Worm (Caenorhabditis elegans) whole organism, L1 larva: ENCODE results near the gene nsun-5.
A peak's percentile ranks its signal among the peaks of the same experiment; 100 is the strongest.

Experiments
- C04F5.9 ChIP-seq: sonication (generic microtip); optimal IDR thresholded peaks from 2 replicates; lab custom pipeline; 2016; ENCODE audit warnings: missing genetic modification characterization, missing compliant biosample characterization
- C34B4.2 ChIP-seq: sonication (generic microtip); optimal IDR thresholded peaks from 2 replicates; lab custom pipeline; 2017; ENCODE audit warnings: mild to moderate bottlenecking, missing genetic modification characterization, missing compliant biosample characterization
- Y116A8C.19 ChIP-seq: sonication (generic microtip); optimal IDR thresholded peaks from 2 replicates; lab custom pipeline; 2016; ENCODE audit warnings: missing compliant biosample characterization, missing genetic modification characterization, borderline replicate concordance
- aha-1 ChIP-seq: fragments of 150-350 bp; optimal IDR thresholded peaks from 2 replicates; lab custom pipeline; 2014; ENCODE audit warnings: missing biosample characterization, missing genetic modification characterization
- blmp-1 ChIP-seq: fragments of 150-350 bp; optimal IDR thresholded peaks from 2 replicates; lab custom pipeline; 2014; ENCODE audit warnings: missing biosample characterization, missing genetic modification characterization
- ceh-63 ChIP-seq: fragments of 200-800 bp; sonication (Bioruptor generic); optimal IDR thresholded peaks from 2 replicates; lab custom pipeline; 2018; ENCODE audit warnings: mild to moderate bottlenecking, missing genetic modification characterization, missing compliant biosample characterization
- ces-1 ChIP-seq: fragments of 150-350 bp; optimal IDR thresholded peaks from 2 replicates; lab custom pipeline; 2014; ENCODE audit warnings: missing biosample characterization, missing genetic modification reagents, missing genetic modification characterization
- dsc-1 ChIP-seq: sonication (generic microtip); optimal IDR thresholded peaks from 2 replicates; lab custom pipeline; 2016; ENCODE audit warnings: mild to moderate bottlenecking, missing genetic modification characterization, missing compliant biosample characterization
- efl-1 ChIP-seq, 4 experiments: fragments of 150-350 bp; optimal IDR thresholded peaks in 3 of 4; peaks in 1 of 4; 1 replicate in 1 of 4; 2 replicates in 3 of 4; lab custom pipeline; 2014; ENCODE audit warnings: missing biosample characterization in 2 of 4, missing genetic modification characterization in 2 of 4, missing genetic modification reagents in 2 of 4
- efl-3 ChIP-seq: fragments of 200-800 bp; sonication (Bioruptor generic); optimal IDR thresholded peaks from 2 replicates; lab custom pipeline; 2018; ENCODE audit warnings: mild to moderate bottlenecking, missing genetic modification characterization, missing compliant biosample characterization
- egl-13 ChIP-seq: sonication (generic microtip); optimal IDR thresholded peaks from 2 replicates; lab custom pipeline; 2016; ENCODE audit warnings: missing genotype, missing genetic modification reagents, missing genetic modification characterization, missing compliant biosample characterization
- egl-27 ChIP-seq, 2 experiments: fragments of 150-350 bp in 1 of 2; sonication (generic microtip); optimal IDR thresholded peaks; 3 replicates each; lab custom pipeline; 2017 to 2018; ENCODE audit warnings: missing biosample characterization in 2 of 2, missing genetic modification characterization in 2 of 2, missing genetic modification reagents in 2 of 2
- fkh-10 ChIP-seq: sonication (generic microtip); optimal IDR thresholded peaks from 2 replicates; lab custom pipeline; 2017; ENCODE audit warnings: missing biosample characterization, missing genetic modification reagents, missing genetic modification characterization
- fkh-8 ChIP-seq: sonication (generic microtip); optimal IDR thresholded peaks from 2 replicates; lab custom pipeline; 2016; ENCODE audit warnings: mild to moderate bottlenecking, missing genetic modification characterization, missing compliant biosample characterization
- fos-1 ChIP-seq: fragments of 150-350 bp; optimal IDR thresholded peaks from 2 replicates; lab custom pipeline; 2014; ENCODE audit warnings: missing biosample characterization, missing genetic modification characterization
- grh-1 ChIP-seq: fragments of 200-800 bp; sonication (Bioruptor generic); IDR thresholded peaks from 2 replicates; pipeline ENCODE4 v1.3.6; 2022; ENCODE audit warnings: missing genetic modification reagents, missing genetic modification characterization, missing compliant biosample characterization
- hlh-17 ChIP-seq: fragments of 200-800 bp; sonication (Bioruptor generic); optimal IDR thresholded peaks from 2 replicates; lab custom pipeline; 2018; ENCODE audit warnings: missing genetic modification characterization, mild to moderate bottlenecking, missing compliant biosample characterization, moderate library complexity, borderline replicate concordance
- hpl-2 ChIP-seq: fragments of 150-350 bp; optimal IDR thresholded peaks from 2 replicates; lab custom pipeline; 2014; ENCODE audit warnings: missing biosample characterization, missing genetic modification reagents, missing genetic modification characterization
- irx-1 ChIP-seq: sonication (generic microtip); optimal IDR thresholded peaks from 2 replicates; lab custom pipeline; 2016; ENCODE audit warnings: missing genetic modification characterization, missing compliant biosample characterization
- isw-1 ChIP-seq: fragments of 200-800 bp; sonication (Bioruptor generic); IDR thresholded peaks from 2 replicates; pipeline ENCODE4 v1.3.6; 2022; ENCODE audit warnings: missing genetic modification characterization, missing compliant biosample characterization
- lin-13 ChIP-seq: fragments of 150-350 bp; optimal IDR thresholded peaks from 2 replicates; lab custom pipeline; 2014; ENCODE audit warnings: missing biosample characterization, missing genetic modification reagents, missing genetic modification characterization
- lin-14 ChIP-seq: fragments of 200-800 bp; sonication (Bioruptor generic); optimal IDR thresholded peaks from 2 replicates; lab custom pipeline; 2018; ENCODE audit warnings: mild to moderate bottlenecking, missing genetic modification characterization, moderate library complexity, missing compliant biosample characterization
- lin-35 ChIP-seq, 2 experiments: fragments of 150-350 bp; optimal IDR thresholded peaks; 2 replicates each; lab custom pipeline; 2014; ENCODE audit warnings: missing biosample characterization in 2 of 2, missing genetic modification characterization in 2 of 2, missing genetic modification reagents in 2 of 2
- lin-39 ChIP-seq: fragments of 150-350 bp; optimal IDR thresholded peaks from 2 replicates; lab custom pipeline; 2014; ENCODE audit warnings: missing biosample characterization, missing genetic modification reagents, missing genetic modification characterization
- lir-3 ChIP-seq: sonication (generic microtip); optimal IDR thresholded peaks from 2 replicates; lab custom pipeline; 2016; ENCODE audit warnings: mild to moderate bottlenecking, missing genetic modification characterization, moderate library complexity, missing compliant biosample characterization; ENCODE audit not compliant: poor library complexity
- mdl-1 ChIP-seq, 2 experiments: fragments of 150-350 bp; optimal IDR thresholded peaks; 2 replicates each; lab custom pipeline; 2014 to 2017; ENCODE audit warnings: missing biosample characterization in 2 of 2, missing genetic modification characterization in 2 of 2, inconsistent platforms in 1 of 2
- mef-2 ChIP-seq: fragments of 150-350 bp; optimal IDR thresholded peaks from 2 replicates; lab custom pipeline; 2014; ENCODE audit warnings: missing biosample characterization, missing genetic modification characterization
- nhr-11 ChIP-seq: fragments of 150-350 bp; optimal IDR thresholded peaks from 2 replicates; lab custom pipeline; 2014; ENCODE audit warnings: missing biosample characterization, missing genetic modification characterization
- nhr-47 ChIP-seq: sonication (generic microtip); optimal IDR thresholded peaks from 2 replicates; lab custom pipeline; 2016; ENCODE audit warnings: mild to moderate bottlenecking, missing genetic modification characterization, moderate library complexity, missing compliant biosample characterization
- nhr-71 ChIP-seq: sonication (generic microtip); optimal IDR thresholded peaks from 2 replicates; lab custom pipeline; 2016; ENCODE audit warnings: mild to moderate bottlenecking, missing genetic modification characterization, moderate library complexity, missing compliant biosample characterization
- nhr-76 ChIP-seq: sonication (generic microtip); optimal IDR thresholded peaks from 2 replicates; lab custom pipeline; 2017; ENCODE audit warnings: missing biosample characterization, missing genetic modification characterization
- nhr-77 ChIP-seq: fragments of 150-350 bp; optimal IDR thresholded peaks from 2 replicates; lab custom pipeline; 2014; ENCODE audit warnings: missing biosample characterization, missing genetic modification characterization
- nhr-84 ChIP-seq: sonication (generic microtip); optimal IDR thresholded peaks from 2 replicates; lab custom pipeline; 2017; ENCODE audit warnings: missing biosample characterization, missing genetic modification characterization
- nhr-90 ChIP-seq: sonication (generic microtip); optimal IDR thresholded peaks from 2 replicates; lab custom pipeline; 2016; ENCODE audit warnings: mild to moderate bottlenecking, missing genetic modification characterization, missing compliant biosample characterization; ENCODE audit not compliant: poor library complexity
- pax-3 ChIP-seq: fragments of 200-800 bp; sonication (Bioruptor generic); optimal IDR thresholded peaks from 2 replicates; lab custom pipeline; 2018; ENCODE audit warnings: mild to moderate bottlenecking, missing genetic modification characterization, moderate library complexity, missing compliant biosample characterization
- snpc-4 ChIP-seq: fragments of 150-350 bp; optimal IDR thresholded peaks from 2 replicates; lab custom pipeline; 2014; ENCODE audit warnings: missing biosample characterization, missing genetic modification characterization
- sox-4 ChIP-seq: sonication (generic microtip); optimal IDR thresholded peaks from 2 replicates; lab custom pipeline; 2016; ENCODE audit warnings: missing genetic modification characterization, missing compliant biosample characterization
- sptf-1 ChIP-seq: fragments of 150-350 bp; optimal IDR thresholded peaks from 2 replicates; lab custom pipeline; 2014; ENCODE audit warnings: missing biosample characterization, missing genetic modification characterization
- sup-37 ChIP-seq: fragments of 200-800 bp; sonication (Bioruptor generic); optimal IDR thresholded peaks from 2 replicates; lab custom pipeline; 2018; ENCODE audit warnings: mild to moderate bottlenecking, missing genetic modification characterization, missing compliant biosample characterization
- tbx-2 ChIP-seq: sonication (generic microtip); optimal IDR thresholded peaks from 2 replicates; lab custom pipeline; 2016; ENCODE audit warnings: missing genetic modification characterization, missing compliant biosample characterization
- unc-130 ChIP-seq: fragments of 150-350 bp; optimal IDR thresholded peaks from 2 replicates; lab custom pipeline; 2017; ENCODE audit warnings: missing biosample characterization, missing genetic modification characterization, inconsistent platforms
- unc-30 ChIP-seq: sonication (generic microtip); optimal IDR thresholded peaks from 2 replicates; lab custom pipeline; 2017; ENCODE audit warnings: missing biosample characterization, missing genetic modification characterization
- ztf-11 ChIP-seq, 2 experiments: sonication (generic microtip); optimal IDR thresholded peaks; 2 replicates each; lab custom pipeline; 2016 to 2017; ENCODE audit warnings: missing genetic modification characterization in 2 of 2, missing biosample characterization in 1 of 2, missing compliant biosample characterization in 1 of 2

The nsun-5 gene

DNA sequence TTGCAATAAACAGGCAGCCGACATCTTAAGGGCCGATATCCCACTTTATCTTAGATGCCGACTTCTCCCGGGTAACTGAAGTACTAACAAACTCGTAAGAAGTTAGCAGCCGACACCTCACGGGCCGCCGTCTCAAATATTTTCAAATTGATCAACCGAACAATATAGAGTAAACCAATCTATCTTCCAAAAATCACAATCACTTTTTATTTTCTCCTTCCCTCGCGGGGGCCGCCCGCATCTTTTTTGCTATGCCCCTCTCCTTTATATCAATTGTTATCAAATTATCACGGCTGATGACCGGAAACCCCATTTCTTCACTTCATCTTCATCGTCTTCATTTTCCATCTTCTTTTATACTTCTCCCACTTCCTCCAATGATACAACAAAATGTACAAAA is 40.7 kb upstream of the nsun-5 start (continued):
- no peak for TF ChIP-seq ceh-63 (GFP tag; lab: Kevin White, UChicago)
- no peak for TF ChIP-seq unc-130 (tag; lab: Kevin White, UChicago)
- peak; percentile 6 for TF ChIP-seq nhr-47 (tag; lab: Kevin White, UChicago)
- peak; percentile 39 for TF ChIP-seq lin-14 (GFP tag; lab: Kevin White, UChicago)
- TF ChIP-seq mdl-1 (tag; optimal IDR thresholded peaks at IDR 0.05; lab: Kevin White, UChicago): no peak
- peak; percentile 44 for TF ChIP-seq nhr-90 (tag; lab: Kevin White, UChicago)
- peak; percentile 79 for TF ChIP-seq blmp-1 (tag; lab: Kevin White, UChicago)
- TF ChIP-seq efl-3 (GFP tag; lab: Kevin White, UChicago): no peak
- no peak for TF ChIP-seq efl-1 (optimal IDR thresholded peaks at IDR 0.05; lab: Kevin White, UChicago)
- peak in 1 of 2 experiments; percentile 85 for TF ChIP-seq efl-1 (GFP tag; optimal IDR thresholded peaks at IDR 0.05 in 1 of 2; lab: Kevin White, UChicago)
- TF ChIP-seq tbx-2 (tag; lab: Kevin White, UChicago): peak; percentile 55
- TF ChIP-seq lin-13 (GFP tag; lab: Kevin White, UChicago): peak; percentile 9
- TF ChIP-seq pax-3 (tag; lab: Kevin White, UChicago): no peak

DNA sequence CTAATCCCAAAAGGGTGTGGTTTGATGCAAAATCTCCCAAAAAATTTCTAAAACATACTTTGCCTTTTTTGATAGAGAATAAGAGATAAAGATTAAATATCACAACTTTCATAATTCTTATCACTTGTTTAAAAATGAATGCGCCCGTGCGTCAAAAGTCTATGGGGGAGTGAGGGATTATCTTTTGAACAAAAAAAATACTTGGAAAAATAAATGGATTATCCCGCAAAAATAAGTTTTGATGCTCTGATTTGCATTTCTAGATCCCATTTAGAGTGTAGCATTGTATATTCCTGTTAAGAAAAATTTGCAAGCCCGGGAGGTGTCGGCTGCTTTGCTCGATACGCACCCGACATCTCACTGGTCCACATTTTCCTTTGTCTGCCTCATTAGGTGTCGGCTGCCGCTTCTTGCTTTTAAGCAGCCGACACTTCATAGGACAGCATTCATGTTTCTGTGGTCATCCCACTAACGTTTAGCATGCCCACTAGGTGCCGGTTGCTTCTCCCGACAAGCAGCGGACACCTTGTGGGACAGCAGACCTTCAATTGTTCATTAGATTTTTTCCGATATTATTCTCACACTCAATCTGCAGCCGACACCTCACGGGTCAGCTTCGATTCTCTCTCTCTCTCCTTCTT is 33.9 kb upstream of the nsun-5 start:
- TF ChIP-seq dsc-1: peak; percentile 88
- no peak for TF ChIP-seq mef-2 (tag; lab: Kevin White, UChicago)
- TF ChIP-seq sup-37 (GFP tag; lab: Kevin White, UChicago): no peak
- TF ChIP-seq nhr-84: no peak
- TF ChIP-seq nhr-77 (tag; lab: Kevin White, UChicago): no peak
- TF ChIP-seq fos-1 (tag; lab: Kevin White, UChicago): no peak
- no peak for TF ChIP-seq lin-39
- TF ChIP-seq grh-1 (GFP tag; lab: Robert Waterston, UW): no peak
- no peak for TF ChIP-seq nhr-11 (tag; lab: Kevin White, UChicago)
- no peak for TF ChIP-seq egl-13 (tag; lab: Kevin White, UChicago)
- peak; percentile 32 for TF ChIP-seq fkh-8 (tag; lab: Kevin White, UChicago)
- TF ChIP-seq pax-3 (tag; lab: Kevin White, UChicago): peak; percentile 9
- TF ChIP-seq Y116A8C.19: no peak
- TF ChIP-seq lin-35 (GFP tag; optimal IDR thresholded peaks at IDR 0.05; lab: Kevin White, UChicago): no peak
- TF ChIP-seq hpl-2: no peak
- TF ChIP-seq ztf-11 (tag; optimal IDR thresholded peaks at IDR 0.05; lab: Kevin White, UChicago): no peak
- no peak for TF ChIP-seq irx-1 (tag; lab: Kevin White, UChicago)
- TF ChIP-seq nhr-76 (tag; lab: Kevin White, UChicago): no peak
- no peak for TF ChIP-seq aha-1 (tag; lab: Kevin White, UChicago)
- no peak for TF ChIP-seq C34B4.2 (tag; lab: Kevin White, UChicago)
- TF ChIP-seq sox-4 (tag; lab: Kevin White, UChicago): peak; percentile 51
- TF ChIP-seq lir-3: no peak
- TF ChIP-seq C04F5.9 (tag; lab: Kevin White, UChicago): no peak
- TF ChIP-seq ces-1 (GFP tag; lab: Kevin White, UChicago): no peak
- no peak for TF ChIP-seq sptf-1 (tag; lab: Kevin White, UChicago)
- TF ChIP-seq ceh-63 (GFP tag; lab: Kevin White, UChicago): no peak

- TF ChIP-seq nhr-47 (tag; lab: Kevin White, UChicago) (peak; percentile 20), nhr-90 (tag; lab: Kevin White, UChicago) (no peak), nhr-71 (peak; percentile 28), efl-1 (optimal IDR thresholded peaks at IDR 0.05; lab: Kevin White, UChicago) (no peak), efl-1 (GFP tag; optimal IDR thresholded peaks at IDR 0.05 in 1 of 2; lab: Kevin White, UChicago) (peak in 1 of 2 experiments; percentile 17), snpc-4 (no peak), C34B4.2 (tag; lab: Kevin White, UChicago) (no peak), nhr-76 (tag; lab: Kevin White, UChicago) (no peak), unc-30 (no peak), hlh-17 (GFP tag; lab: Kevin White, UChicago) (no peak), ces-1 (GFP tag; lab: Kevin White, UChicago) (peak; percentile 49), egl-27 (tag; optimal IDR thresholded peaks at IDR 0.05; lab: Kevin White, UChicago) (no peak), lin-14 (GFP tag; lab: Kevin White, UChicago) (peak; percentile 39), nhr-77 (tag; lab: Kevin White, UChicago) (no peak), isw-1 (GFP tag; lab: Robert Waterston, UW) (no peak), fkh-10 (GFP tag; lab: Kevin White, UChicago) (peak; percentile 85)
Observed at ce11 chrII:14938319-14938718, 31.1 kb upstream of the nsun-5 start.
